Fruit fly (Drosophila melanogaster): ENCODE data around the gene CG32313.

dm6 chr3L:1575731-1576376 lies 30.3 kb upstream of the CG32313 start:
- TF ChIP-seq EcR (GFP tag; optimal IDR thresholded peaks at IDR 0.05) (no peak), usp (GFP tag; optimal IDR thresholded peaks at IDR 0.05) (no peak), psq (optimal IDR thresholded peaks at IDR 0.05) (no peak), pan (optimal IDR thresholded peaks at IDR 0.05) (no peak), CG8478 (optimal IDR thresholded peaks at IDR 0.05) (no peak)
